Fruit fly (Drosophila melanogaster): ENCODE measurements around the gene Mat89Ba.
A peak's percentile ranks its signal among the peaks of the same experiment; 100 is the strongest.

Mat89Ba gene

dm6 chr3R:16221359-16222299 lies 50.6 kb downstream of the Mat89Ba start (continued):
- TF ChIP-seq tll (GFP tag; optimal IDR thresholded peaks at IDR 0.05) (peak in 1 of 2 experiments; percentile 43), CG10979 (tag; optimal IDR thresholded peaks at IDR 0.05) (peak; percentile 96), HmgZ (tag; optimal IDR thresholded peaks at IDR 0.05) (no peak), CG7963 (GFP tag; IDR thresholded peaks at IDR 0.05; ENCODE audit: partially characterized antibody) (no peak), CG31388 (GFP tag; optimal IDR thresholded peaks at IDR 0.05) (peak; percentile 40), E2f2 (GFP tag; IDR thresholded peaks at IDR 0.05) (peak; percentile 17; the same call in 1 of the 2 replicates), PHDP (tag; optimal IDR thresholded peaks at IDR 0.05) (peak; percentile 89), Drgx (GFP tag; IDR thresholded peaks at IDR 0.05) (peak; percentile 64), Xbp1 (GFP tag; optimal IDR thresholded peaks at IDR 0.05) (peak; percentile 88), Dll (GFP tag; IDR thresholded peaks at IDR 0.05; ENCODE audit: partially characterized antibody) (no peak), p53 (GFP tag; optimal IDR thresholded peaks at IDR 0.05) (no peak), ac (GFP tag; optimal IDR thresholded peaks at IDR 0.05) (peak; percentile 33), CG9817 (tag; optimal IDR thresholded peaks at IDR 0.05) (peak; percentile 66), CG34376 (GFP tag; optimal IDR thresholded peaks at IDR 0.05) (no peak)

dm6 chr3R:16220854-16221253 lies 51.4 kb downstream of the Mat89Ba start:
- TF ChIP-seq yki (optimal IDR thresholded peaks at IDR 0.05) (no peak), pzg (GFP tag; optimal IDR thresholded peaks at IDR 0.05) (no peak), CG13424 (tag; optimal IDR thresholded peaks at IDR 0.05) (no peak), ac (GFP tag; optimal IDR thresholded peaks at IDR 0.05) (no peak), CG6854 (GFP tag; optimal IDR thresholded peaks at IDR 0.05) (no peak), Bteb2 (GFP tag; optimal IDR thresholded peaks at IDR 0.05) (no peak), lmd (GFP tag; IDR thresholded peaks at IDR 0.05) (0 out of 2 replicates have a peak, but pooled peaks have one; percentile 13), CG9437 (GFP tag; optimal IDR thresholded peaks at IDR 0.05) (no peak), CG16815 (GFP tag; optimal IDR thresholded peaks at IDR 0.05) (no peak), Usf (GFP tag; optimal IDR thresholded peaks at IDR 0.05) (no peak), Ets65A (GFP tag) (peak; percentile 93), CG6765 (GFP tag; optimal IDR thresholded peaks at IDR 0.05) (peak; percentile 14), tup (GFP tag; optimal IDR thresholded peaks at IDR 0.05) (no peak), CG17912 (GFP tag; optimal IDR thresholded peaks at IDR 0.05) (no peak), h (optimal IDR thresholded peaks at IDR 0.05) (no peak), Lhr (GFP tag; optimal IDR thresholded peaks at IDR 0.05) (no peak), ken (GFP tag; IDR thresholded peaks at IDR 0.05) (0 out of 3 replicates have a peak, but pooled peaks have one; percentile 6), dysf (GFP tag; IDR thresholded peaks at IDR 0.05) (peak; percentile 6; the same call in 1 of the 3 replicates), CG31224 (GFP tag; IDR thresholded peaks at IDR 0.05) (no peak), CG8924 (tag; optimal IDR thresholded peaks at IDR 0.05) (no peak), crol (GFP tag; IDR thresholded peaks at IDR 0.05) (peak; percentile 32; the same call in 1 of the 2 replicates), lab (GFP tag; optimal IDR thresholded peaks at IDR 0.05) (peak; percentile 7), Med (GFP tag) (peak; percentile 48), BtbVII (GFP tag; optimal IDR thresholded peaks at IDR 0.05) (no peak), maf-S (GFP tag; optimal IDR thresholded peaks at IDR 0.05) (no peak), NFAT (GFP tag; IDR thresholded peaks at IDR 0.05) (no peak), Hsf (GFP tag; optimal IDR thresholded peaks at IDR 0.05) (no peak), CG2129 (GFP tag; IDR thresholded peaks at IDR 0.05; ENCODE audit: partially characterized antibody) (no peak), CG10462 (GFP tag; optimal IDR thresholded peaks at IDR 0.05) (no peak), ato (GFP tag; IDR thresholded peaks at IDR 0.05; ENCODE audit: partially characterized antibody) (no peak), ro (GFP tag; IDR thresholded peaks at IDR 0.05) (no peak), CG4282 (GFP tag; optimal IDR thresholded peaks at IDR 0.05) (no peak), CG1024 (GFP tag; IDR thresholded peaks at IDR 0.05) (no peak), C15 (GFP tag; IDR thresholded peaks at IDR 0.05) (no peak), CG13894 (tag; optimal IDR thresholded peaks at IDR 0.05) (peak; percentile 84), Mes4 (GFP tag; optimal IDR thresholded peaks at IDR 0.05) (no peak)
